3 worm cellular contexts compared by ENCODE assay signal in genomic region chrII:10760801-10761200, ce11.
A peak's percentile ranks its signal among the peaks of the same experiment; 100 is the strongest.
TF ChIP-seq lines count a peak whose summit lies in the region.

No protein-coding gene starts in this region.

TF ChIP-seq in whole organism, L1 larva, 84 proteins besides CTCF, POLR2A, EP300 and RAD21:
- TF ChIP-seq lin-15B (tag; optimal IDR thresholded peaks at IDR 0.05; lab: Kevin White, UChicago) (no peak), lin-14 (GFP tag; optimal IDR thresholded peaks at IDR 0.05; lab: Kevin White, UChicago) (peak; percentile 40), ces-1 (GFP tag; optimal IDR thresholded peaks at IDR 0.05; lab: Kevin White, UChicago) (no peak), dpl-1 (GFP tag; optimal IDR thresholded peaks at IDR 0.05; lab: Kevin White, UChicago) (no peak), fkh-10 (GFP tag; optimal IDR thresholded peaks at IDR 0.05; lab: Kevin White, UChicago) (peak; percentile 11), F16B12.6 (tag; optimal IDR thresholded peaks at IDR 0.05; lab: Kevin White, UChicago) (no peak)

TF ChIP-seq in whole organism, late embryonic, 69 proteins besides CTCF, POLR2A, EP300 and RAD21:
- TF ChIP-seq gmeb-2 (tag; optimal IDR thresholded peaks at IDR 0.05; lab: Kevin White, UChicago) (no peak), ceh-6 (GFP tag; optimal IDR thresholded peaks at IDR 0.05; lab: Kevin White, UChicago) (no peak), tbx-7 (tag; optimal IDR thresholded peaks at IDR 0.05; lab: Kevin White, UChicago) (no peak), dve-1 (tag; optimal IDR thresholded peaks at IDR 0.05; lab: Kevin White, UChicago) (no peak), C38D4.7 (GFP tag; optimal IDR thresholded peaks at IDR 0.05; lab: Kevin White, UChicago) (no peak), nfya-1 (tag; optimal IDR thresholded peaks at IDR 0.05; lab: Kevin White, UChicago) (no peak), pha-2 (tag; optimal IDR thresholded peaks at IDR 0.05; lab: Kevin White, UChicago) (no peak), unc-42 (tag; optimal IDR thresholded peaks at IDR 0.05; lab: Kevin White, UChicago) (peak; percentile 64), ceh-14 (tag; optimal IDR thresholded peaks at IDR 0.05; lab: Kevin White, UChicago) (no peak)
TF ChIP-seq in whole organism, late embryonic: peak in this region for 1.

TF ChIP-seq in whole organism, mixed stage, embryonic, 35 proteins besides CTCF, POLR2A, EP300 and RAD21:
- peak; percentile 73 for TF ChIP-seq ces-1 (GFP tag; optimal IDR thresholded peaks at IDR 0.05; lab: Kevin White, UChicago)
- TF ChIP-seq flh-1 (GFP tag; optimal IDR thresholded peaks at IDR 0.05; lab: Kevin White, UChicago), result no peak
- TF ChIP-seq pha-4 (tag; optimal IDR thresholded peaks at IDR 0.05; lab: Kevin White, UChicago), result no peak
- no peak for TF ChIP-seq blmp-1 (tag; optimal IDR thresholded peaks at IDR 0.05; lab: Kevin White, UChicago)
TF ChIP-seq in whole organism, mixed stage, embryonic: peak in this region for 1.

Comparison
In these comparisons a context has a peak if more than half of its experiments do, and no peak if none do; other contexts are left out.
1. Of the 10 proteins assayed by ChIP-seq in both whole organism, L1 larva and whole organism, late embryonic: peak only in whole organism, L1 larva: fkh-10; only in whole organism, late embryonic: none; in both: none; in neither: 9.